Worm (Caenorhabditis elegans): Measurements from ENCODE around the gene F42G8.8.

DNA sequence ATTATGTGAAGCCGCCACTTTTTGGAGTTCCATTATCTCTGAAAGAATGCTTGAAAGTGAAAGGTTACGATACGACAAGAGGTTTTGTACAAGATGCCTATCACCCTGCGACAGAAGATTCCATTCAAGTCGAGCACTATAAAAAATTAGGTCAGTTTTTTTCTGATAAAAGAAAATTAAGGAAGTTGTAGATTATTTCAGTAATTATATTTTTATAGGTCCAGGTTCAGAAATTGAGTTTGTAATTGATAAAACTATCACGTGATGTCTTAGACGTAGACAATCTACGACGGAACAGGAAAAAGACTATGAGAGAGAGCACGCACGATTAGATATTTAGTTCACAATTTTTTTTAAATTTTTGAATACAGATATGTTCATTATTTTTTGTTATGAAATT is 41.1 kb downstream of the F42G8.8 start:
- TF ChIP-seq aha-1 (tag) (no peak), unc-62 (GFP tag; optimal IDR thresholded peaks at IDR 0.05 in 1 of 2) (no peak), unc-62 (tag; optimal IDR thresholded peaks at IDR 0.05) (no peak), nhr-76 (tag; optimal IDR thresholded peaks at IDR 0.05) (no peak), dmd-6 (GFP tag; IDR thresholded peaks at IDR 0.05) (peak; percentile 23; the same call in 1 of the 2 replicates), ces-1 (GFP tag; optimal IDR thresholded peaks at IDR 0.05) (no peak)

Data from whole organism, L4 larva.